Fruit fly (Drosophila melanogaster) whole organism, wandering third instar larva: ENCODE data around the gene CG7329.

ENCODE experiments used
- CG9705 ChIP-seq: fragments of 200-800 bp; sonication (Bioruptor generic); optimal IDR thresholded peaks from 2 replicates; lab custom pipeline; 2018; ENCODE audit warnings: missing biosample characterization, mild to moderate bottlenecking, missing genetic modification characterization
- Dif ChIP-seq: fragments of 200-275, 200-300 bp; sonication (Bioruptor generic); optimal IDR thresholded peaks from 2 replicates; lab custom pipeline; 2018; ENCODE audit warnings: missing biosample characterization, missing genetic modification characterization; ENCODE audit not compliant: partially characterized antibody
- GATAd ChIP-seq: sonication (Bioruptor generic); optimal IDR thresholded peaks from 2 replicates; lab custom pipeline; 2016; ENCODE audit warnings: missing biosample characterization, missing genetic modification characterization
- HLH106 ChIP-seq: fragments of 200-800 bp; optimal IDR thresholded peaks from 3 replicates; lab custom pipeline; 2019; ENCODE audit warnings: missing biosample characterization, mild to moderate bottlenecking, missing genetic modification characterization, moderate library complexity
- Hnf4 ChIP-seq: fragments of 200-800 bp; sonication (Bioruptor generic); optimal IDR thresholded peaks from 2 replicates; lab custom pipeline; 2016; ENCODE audit warnings: missing biosample characterization, mild to moderate bottlenecking, missing genetic modification characterization
- Hr78 ChIP-seq: fragments of >200 bp; optimal IDR thresholded peaks from 2 replicates; lab custom pipeline; 2017; ENCODE audit warnings: missing biosample characterization, missing genetic modification characterization
- Jra ChIP-seq: sonication (Bioruptor generic); optimal IDR thresholded peaks from 2 replicates; lab custom pipeline; 2016; ENCODE audit warnings: missing biosample characterization, missing genetic modification characterization
- Mio ChIP-seq: sonication (Bioruptor generic); optimal IDR thresholded peaks from 2 replicates; lab custom pipeline; 2016; ENCODE audit warnings: missing biosample characterization, missing genetic modification characterization
- OdsH ChIP-seq: fragments of 200-800 bp; sonication (Bioruptor generic); optimal IDR thresholded peaks from 2 replicates; lab custom pipeline; 2016; ENCODE audit warnings: missing biosample characterization, mild to moderate bottlenecking, missing genetic modification characterization
- Rel ChIP-seq, 2 experiments: fragments of 200-800 bp; sonication (Bioruptor generic) in 1 of 2; optimal IDR thresholded peaks; 2 replicates in 1 of 2; 3 replicates in 1 of 2; lab custom pipeline; 2016 to 2019; ENCODE audit warnings: mild to moderate bottlenecking in 2 of 2, missing biosample characterization in 2 of 2, missing genetic modification characterization in 2 of 2, moderate library complexity in 1 of 2
- Sp1 ChIP-seq: fragments of 200-800 bp; sonication (Bioruptor generic); optimal IDR thresholded peaks from 3 replicates; lab custom pipeline; 2019; ENCODE audit warnings: missing biosample characterization, mild to moderate bottlenecking, missing genetic modification characterization, moderate library complexity
- Vsx2 ChIP-seq: fragments of 200-300, 225-300 bp; sonication (Bioruptor generic); optimal IDR thresholded peaks from 2 replicates; lab custom pipeline; 2018; ENCODE audit warnings: missing biosample characterization, missing genetic modification characterization; ENCODE audit not compliant: partially characterized antibody
- br ChIP-seq: fragments of 200-800 bp; sonication (Bioruptor generic); optimal IDR thresholded peaks from 2 replicates; lab custom pipeline; 2016; ENCODE audit warnings: missing biosample characterization, missing genetic modification characterization
- brk ChIP-seq: fragments of 200-800 bp; sonication (Bioruptor generic); optimal IDR thresholded peaks from 2 replicates; lab custom pipeline; 2016; ENCODE audit warnings: missing biosample characterization, mild to moderate bottlenecking, missing genetic modification characterization
- dmrt93B ChIP-seq: fragments of 200-800 bp; sonication (Bioruptor generic); optimal IDR thresholded peaks from 2 replicates; lab custom pipeline; 2018; ENCODE audit warnings: missing biosample characterization, mild to moderate bottlenecking, missing genetic modification characterization
- dsf ChIP-seq: sonication (Bioruptor generic); optimal IDR thresholded peaks from 2 replicates; lab custom pipeline; 2016; ENCODE audit warnings: missing biosample characterization, missing genetic modification characterization, borderline replicate concordance
- ey ChIP-seq: fragments of 200-800 bp; sonication (Bioruptor generic); optimal IDR thresholded peaks from 2 replicates; lab custom pipeline; 2016; ENCODE audit warnings: missing biosample characterization, missing genetic modification characterization
- fru ChIP-seq: fragments of 200-800 bp; sonication (Bioruptor generic); optimal IDR thresholded peaks from 3 replicates; lab custom pipeline; 2016; ENCODE audit warnings: missing biosample characterization, mild to moderate bottlenecking, missing genetic modification characterization
- h ChIP-seq: fragments of 200-800 bp; sonication (Bioruptor generic); optimal IDR thresholded peaks from 3 replicates; lab custom pipeline; 2016; ENCODE audit warnings: missing biosample characterization, mild to moderate bottlenecking, missing genetic modification characterization
- lola ChIP-seq: fragments of >200 bp; optimal IDR thresholded peaks from 2 replicates; lab custom pipeline; 2017; ENCODE audit warnings: missing biosample characterization, missing genetic modification characterization
- pan ChIP-seq: fragments of >200 bp; optimal IDR thresholded peaks from 2 replicates; lab custom pipeline; 2017
- psq ChIP-seq: fragments of 200-800 bp; sonication (Bioruptor generic); optimal IDR thresholded peaks from 3 replicates; lab custom pipeline; 2017; ENCODE audit warnings: missing biosample characterization, mild to moderate bottlenecking, missing genetic modification characterization, moderate library complexity
- rgr ChIP-seq: fragments of 200-800 bp; sonication (Bioruptor generic); optimal IDR thresholded peaks from 3 replicates; lab custom pipeline; 2016; ENCODE audit warnings: missing biosample characterization, mild to moderate bottlenecking, missing genetic modification characterization
- sage ChIP-seq: fragments of 200-800 bp; sonication (Bioruptor generic); optimal IDR thresholded peaks from 2 replicates; lab custom pipeline; 2016; ENCODE audit warnings: missing biosample characterization, mild to moderate bottlenecking, missing genetic modification characterization
- tai ChIP-seq: sonication (Bioruptor generic); optimal IDR thresholded peaks from 2 replicates; lab custom pipeline; 2016; ENCODE audit warnings: missing biosample characterization, missing genetic modification characterization
- woc ChIP-seq: sonication (Bioruptor generic); optimal IDR thresholded peaks from 2 replicates; lab custom pipeline; 2016; ENCODE audit warnings: missing biosample characterization, mild to moderate bottlenecking, missing genetic modification characterization

The CG7329 gene

dm6 chr2L:10608662-10609262, 29.5 kb downstream of the CG7329 start:
- TF ChIP-seq HLH106 (tag; lab: Kevin White, UChicago) (no peak), brk (GFP tag; lab: Kevin White, UChicago) (no peak), Dif (GFP tag; lab: Kevin White, UChicago) (no peak), h (GFP tag; lab: Kevin White, UChicago) (no peak)

DNA sequence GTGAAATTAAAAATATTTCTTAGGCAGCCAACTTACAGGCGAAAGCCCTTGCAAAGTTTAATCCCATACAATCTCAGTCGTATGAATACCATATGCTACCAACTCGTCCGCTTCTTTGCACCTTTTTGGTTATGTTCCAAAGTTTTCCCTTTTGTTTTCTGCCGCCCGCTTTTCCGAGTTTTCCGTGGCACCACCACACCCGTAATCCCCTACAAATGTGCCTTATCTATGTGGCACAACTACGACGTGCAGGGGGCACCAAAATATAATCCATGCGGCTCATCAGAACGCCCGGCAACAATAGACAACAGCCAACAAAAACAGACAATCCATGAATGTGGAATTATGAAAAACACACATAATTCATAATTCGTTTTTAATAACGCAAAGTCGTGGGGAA, 30.6 kb downstream of the CG7329 start:
- TF ChIP-seq tai (GFP tag; lab: Kevin White, UChicago) (no peak), brk (GFP tag; lab: Kevin White, UChicago) (no peak), rgr (GFP tag; lab: Kevin White, UChicago) (no peak), OdsH (GFP tag; lab: Kevin White, UChicago) (no peak), psq (GFP tag; lab: Kevin White, UChicago) (no peak), pan (no peak), Hnf4 (GFP tag; lab: Kevin White, UChicago) (no peak), sage (GFP tag; lab: Kevin White, UChicago) (no peak), Hr78 (GFP tag; lab: Kevin White, UChicago) (no peak)

DNA sequence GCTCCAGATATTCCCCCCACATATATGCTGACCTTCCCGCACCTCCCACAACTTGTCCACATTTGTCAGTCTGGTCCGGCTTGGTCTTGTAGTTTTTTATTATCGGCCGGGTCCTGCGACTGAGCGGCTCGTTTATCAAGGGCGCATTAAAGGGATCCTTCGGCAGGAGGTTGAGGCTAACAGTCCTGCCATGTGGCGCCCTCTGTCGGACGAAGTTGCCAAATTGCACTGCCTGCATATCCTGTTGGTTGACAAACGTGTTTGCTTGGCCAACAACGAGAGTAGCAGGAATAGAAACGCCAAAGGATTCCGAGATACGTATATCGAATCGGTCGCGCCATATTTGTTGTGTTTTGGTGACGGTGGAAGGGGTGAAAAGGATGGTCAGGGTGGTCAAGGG, 34.7 kb downstream of the CG7329 start:
- no peak for TF ChIP-seq br (GFP tag; lab: Kevin White, UChicago)

dm6 chr2L:10581602-10582001, 56.7 kb downstream of the CG7329 start, which contains the start of gene CG34161:
Gene CG34161, minus strand, starts transcription at chr2L:10581702.
- TF ChIP-seq Sp1 (no peak), Rel (GFP tag; optimal IDR thresholded peaks at IDR 0.05; lab: Kevin White, UChicago) (no peak), Rel (tag; optimal IDR thresholded peaks at IDR 0.05; lab: Kevin White, UChicago) (no peak), fru (GFP tag; lab: Kevin White, UChicago) (no peak), Mio (GFP tag; lab: Kevin White, UChicago) (no peak), HLH106 (tag; lab: Kevin White, UChicago) (no peak), br (GFP tag; lab: Kevin White, UChicago) (no peak), Vsx2 (no peak), CG9705 (GFP tag; lab: Kevin White, UChicago) (no peak), ey (GFP tag; lab: Kevin White, UChicago) (no peak), dsf (GFP tag; lab: Kevin White, UChicago) (no peak), lola (GFP tag; lab: Kevin White, UChicago) (no peak), Jra (no peak), pan (no peak), rgr (GFP tag; lab: Kevin White, UChicago) (no peak), woc (GFP tag; lab: Kevin White, UChicago) (no peak), dmrt93B (GFP tag; lab: Kevin White, UChicago) (no peak)

DNA sequence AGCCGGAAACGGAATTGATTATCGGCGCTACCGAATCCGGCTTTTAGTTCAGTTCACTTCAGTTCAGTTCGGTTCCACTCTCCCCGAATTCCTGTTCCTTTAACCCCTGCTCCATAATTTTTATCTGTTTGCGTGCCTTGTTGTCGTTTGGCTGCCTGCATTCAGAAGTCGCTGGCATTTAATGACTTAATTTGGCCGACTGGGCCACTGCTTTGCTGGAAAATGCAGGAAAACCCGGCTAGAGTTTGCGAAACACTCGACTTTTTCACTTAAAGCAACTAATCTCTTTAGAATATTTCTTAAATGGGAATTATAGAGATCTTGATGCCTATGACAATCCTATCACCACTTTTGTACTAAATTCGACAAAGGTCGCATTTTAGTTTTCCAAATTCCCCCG, 58.8 kb downstream of the CG7329 start, which contains the start of gene CG34160:
Gene CG34160 (plus strand): TSS at position 301 of the 400 bp plus-strand sequence.
- TF ChIP-seq GATAd (no peak), OdsH (GFP tag; lab: Kevin White, UChicago) (no peak)
